Worm (Caenorhabditis elegans): Measurements from ENCODE around the gene H32C10.1.
A peak's percentile ranks its signal among the peaks of the same experiment; 100 is the strongest.

H32C10.1 gene

DNA sequence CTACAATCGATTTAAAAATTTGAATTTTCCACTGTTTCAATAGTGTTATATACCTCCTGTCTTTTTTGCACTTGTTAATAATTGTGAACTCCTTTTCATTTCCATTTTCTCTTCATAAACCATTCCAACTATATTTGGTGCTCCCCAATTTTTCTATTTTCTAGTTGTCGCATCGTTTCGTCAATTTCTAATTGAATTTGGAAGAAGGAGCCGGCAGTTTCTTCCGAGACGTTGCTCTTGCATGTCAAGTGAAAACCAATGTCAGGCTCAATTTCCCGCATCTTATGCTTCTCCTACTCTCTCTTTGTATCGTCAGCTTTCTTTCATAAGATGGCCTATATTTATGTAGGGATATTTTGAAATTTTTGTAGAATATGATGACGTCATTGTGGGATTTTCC lies 6.3 kb upstream of the H32C10.1 start:
- TF ChIP-seq him-1 (tag; optimal IDR thresholded peaks at IDR 0.05) = no peak
- no peak for TF ChIP-seq W03F9.2 (tag; optimal IDR thresholded peaks at IDR 0.05)
- TF ChIP-seq dao-5 (tag; optimal IDR thresholded peaks at IDR 0.05) = no peak

DNA sequence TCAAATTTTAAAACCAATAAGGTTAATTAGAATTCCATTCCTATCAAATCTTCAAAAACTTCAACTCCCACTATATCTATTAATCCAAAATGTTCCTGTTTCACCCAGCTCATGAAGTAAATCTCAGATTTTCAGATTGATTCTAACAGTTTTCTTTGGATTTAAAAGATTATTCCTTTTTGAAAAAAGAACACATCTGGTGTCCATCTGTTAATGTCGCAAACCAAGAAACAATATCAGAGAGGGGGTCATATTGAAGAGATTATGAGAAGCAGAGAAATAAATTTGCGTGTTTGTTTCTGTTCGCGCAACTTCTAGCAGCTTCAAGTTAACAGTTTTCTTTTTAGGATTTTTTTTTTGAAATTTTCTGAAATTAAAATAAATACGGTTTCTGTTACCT lies 5.2 kb upstream of the H32C10.1 start:
- TF ChIP-seq W03F9.2 (tag; optimal IDR thresholded peaks at IDR 0.05) (no peak), him-1 (tag; optimal IDR thresholded peaks at IDR 0.05) (no peak), dao-5 (tag; optimal IDR thresholded peaks at IDR 0.05) (no peak)

DNA sequence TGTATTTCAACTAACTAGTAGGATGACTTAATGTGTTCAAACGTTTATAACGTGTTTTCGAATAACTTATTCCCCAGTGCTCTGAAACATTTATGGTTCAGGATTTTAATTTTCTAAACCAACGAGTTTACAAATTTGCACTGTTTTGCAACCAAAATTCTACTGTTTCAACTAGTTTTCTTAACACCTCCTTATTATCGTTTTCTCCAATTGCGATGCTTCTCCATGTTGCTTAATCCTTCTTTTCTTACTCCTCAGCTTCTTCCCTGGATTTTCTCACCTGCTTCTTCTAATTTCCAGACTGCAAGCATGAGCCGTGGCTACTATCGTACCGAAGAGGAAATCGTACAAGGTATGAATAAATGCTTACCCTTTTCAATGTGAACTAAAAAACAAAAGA lies 3.8 kb upstream of the H32C10.1 start, which contains the start of gene lin-33:
Gene lin-33 (plus strand): TSS at position 301 of the 400 bp plus-strand sequence.
- TF ChIP-seq W03F9.2 (tag; optimal IDR thresholded peaks at IDR 0.05) = no peak
- no peak for TF ChIP-seq dao-5 (tag; optimal IDR thresholded peaks at IDR 0.05)
- no peak for TF ChIP-seq him-1 (tag; optimal IDR thresholded peaks at IDR 0.05)

DNA sequence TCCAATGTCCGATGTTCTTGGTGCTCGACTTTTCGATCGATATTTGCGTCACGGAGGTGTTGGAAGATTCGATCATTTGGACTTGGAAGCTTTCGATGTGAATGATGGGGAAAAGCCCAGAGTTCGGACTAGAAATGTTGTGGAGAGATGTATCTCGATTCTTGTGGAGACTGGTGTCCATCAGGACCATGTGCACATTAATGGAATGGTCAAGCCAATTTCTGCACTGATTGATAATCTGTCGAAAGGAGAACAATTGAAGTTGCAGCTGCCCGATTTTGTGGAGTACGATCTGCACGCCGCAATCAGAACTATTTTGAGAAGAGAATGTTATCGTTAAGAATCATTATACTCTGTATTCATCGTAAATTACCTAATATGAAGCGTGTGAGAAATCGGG lies 3.0 kb downstream of the H32C10.1 start:
- TF ChIP-seq W03F9.2 (tag; optimal IDR thresholded peaks at IDR 0.05) (no peak), him-1 (tag; optimal IDR thresholded peaks at IDR 0.05) (no peak), dao-5 (tag; optimal IDR thresholded peaks at IDR 0.05) (no peak)

DNA sequence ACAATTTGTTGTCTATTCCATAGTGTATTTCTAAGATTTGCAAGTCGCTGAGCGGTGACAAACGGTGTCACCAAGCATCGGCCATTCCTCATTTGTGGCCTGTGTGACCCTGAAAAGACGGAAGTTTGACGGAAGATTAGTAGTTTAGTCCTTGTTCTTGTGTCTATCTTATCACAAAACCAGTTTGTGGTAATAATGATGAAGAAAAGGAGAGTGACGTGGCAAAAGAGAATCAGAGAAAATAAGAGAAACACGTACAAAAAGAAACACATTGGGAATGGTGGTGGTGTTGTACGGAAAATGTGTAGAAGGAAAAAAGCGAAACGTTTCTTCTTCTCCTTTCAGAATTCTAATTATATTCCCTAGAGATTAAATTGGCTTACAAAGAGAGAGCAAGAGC lies 5.0 kb downstream of the H32C10.1 start, which contains the start of gene mcu-1:
Gene mcu-1 (minus strand): TSS at position 109 of the 400 bp plus-strand sequence.
- TF ChIP-seq him-1 (tag; optimal IDR thresholded peaks at IDR 0.05) = no peak
- no peak for TF ChIP-seq W03F9.2 (tag; optimal IDR thresholded peaks at IDR 0.05)
- no peak for TF ChIP-seq dao-5 (tag; optimal IDR thresholded peaks at IDR 0.05)

DNA sequence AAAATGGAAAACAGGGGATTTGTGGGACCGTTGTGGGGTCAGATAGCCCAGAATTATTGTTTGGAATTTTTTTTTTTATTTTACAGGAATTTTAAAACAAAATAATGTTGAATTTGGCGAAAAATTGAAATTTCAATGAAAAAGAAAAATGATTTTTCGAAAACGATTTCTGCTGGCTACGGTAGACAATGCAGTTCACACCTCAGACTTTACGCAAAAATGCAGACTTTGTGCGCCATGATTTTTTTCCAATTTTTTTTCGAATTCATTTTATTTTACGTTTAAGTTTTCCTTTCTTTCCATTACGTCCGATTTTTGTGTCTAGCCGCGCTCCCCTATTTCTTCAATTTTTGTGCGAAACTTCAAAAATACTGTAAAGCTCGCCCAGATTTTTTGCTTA lies 5.8 kb downstream of the H32C10.1 start:
- TF ChIP-seq him-1 (tag; optimal IDR thresholded peaks at IDR 0.05) (no peak), dao-5 (tag; optimal IDR thresholded peaks at IDR 0.05) (no peak), W03F9.2 (tag; optimal IDR thresholded peaks at IDR 0.05) (no peak)

DNA sequence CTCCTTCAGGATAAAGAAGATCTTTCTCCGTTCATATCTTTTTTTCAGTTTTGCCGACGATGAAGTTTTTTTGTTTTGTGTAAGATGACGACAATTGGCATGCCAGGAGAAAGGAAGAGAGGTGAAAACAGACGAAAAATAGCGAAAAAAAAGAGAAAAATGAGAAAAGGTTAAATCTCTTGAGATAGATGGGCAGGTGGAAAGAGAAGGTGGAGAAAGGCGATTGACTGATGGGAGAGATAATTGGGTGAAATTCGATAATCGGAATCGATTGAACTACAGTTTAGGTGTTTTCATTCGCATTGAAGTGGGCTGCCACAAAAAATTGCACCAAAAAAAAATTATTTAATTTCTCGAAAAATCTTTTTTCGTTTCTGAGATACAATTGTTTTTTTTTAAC lies 6.5 kb downstream of the H32C10.1 start:
- TF ChIP-seq him-1 (tag; optimal IDR thresholded peaks at IDR 0.05) = no peak
- no peak for TF ChIP-seq dao-5 (tag; optimal IDR thresholded peaks at IDR 0.05)

DNA sequence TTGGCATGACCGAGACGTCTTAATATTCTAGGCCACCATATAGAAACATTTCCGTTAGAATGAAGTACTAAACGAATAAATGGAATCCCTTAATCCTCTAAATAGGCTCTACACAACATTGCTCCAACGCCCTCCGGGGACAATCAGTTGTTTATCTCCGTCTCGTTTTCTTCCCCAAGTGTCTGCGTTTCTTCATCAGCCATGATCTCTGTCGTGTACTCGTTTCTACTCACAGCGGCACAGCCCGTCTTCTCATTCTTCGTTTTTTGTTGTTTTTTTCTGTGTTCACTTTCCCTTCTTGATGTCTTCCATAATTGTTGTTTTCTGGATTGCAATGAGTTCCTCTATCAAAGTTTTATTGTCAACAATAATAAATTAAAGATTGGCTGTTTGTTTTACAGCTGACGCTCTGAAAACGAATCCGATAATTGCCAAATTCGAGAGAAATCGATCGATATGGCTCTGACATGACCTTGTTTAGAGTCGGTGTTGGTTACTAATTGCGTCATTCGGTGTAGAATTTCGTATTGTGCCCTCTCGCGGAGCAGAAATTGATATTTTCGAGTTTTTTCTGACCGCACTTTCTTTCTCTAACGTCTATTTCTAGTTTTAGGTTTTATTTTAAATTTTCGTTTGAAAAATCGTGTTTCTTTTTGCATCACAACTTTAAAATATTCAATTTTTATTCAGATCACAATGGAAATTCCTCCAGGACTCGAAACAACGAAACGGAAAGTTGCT lies 7.3 kb downstream of the H32C10.1 start, which contains the start of gene pfkb-1.2:
Gene pfkb-1.2 (plus strand): TSS at position 691 of the 741 bp plus-strand sequence.
- TF ChIP-seq W03F9.2 (tag; optimal IDR thresholded peaks at IDR 0.05) = no peak
- no peak for TF ChIP-seq dao-5 (tag; optimal IDR thresholded peaks at IDR 0.05)
- TF ChIP-seq him-1 (tag; optimal IDR thresholded peaks at IDR 0.05) = no peak

DNA sequence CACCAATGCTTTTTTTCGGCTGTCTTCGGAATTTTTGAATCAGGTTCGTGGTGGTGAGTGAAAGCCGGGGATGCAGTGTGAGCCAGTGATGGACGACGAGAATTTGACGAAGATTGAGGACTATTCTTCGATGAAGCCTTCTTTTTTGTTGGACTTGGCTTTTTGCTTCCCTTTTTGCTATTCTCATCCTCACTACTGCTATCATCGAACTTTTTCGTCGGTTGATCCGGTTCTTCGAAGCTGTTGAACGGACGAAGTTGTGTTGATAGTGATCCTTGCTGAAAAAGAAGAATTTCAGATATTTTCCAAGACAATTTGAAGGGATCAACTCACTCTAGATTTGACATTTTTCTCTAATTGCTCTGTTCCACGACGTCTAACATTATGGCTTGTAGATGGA lies 10.0 kb downstream of the H32C10.1 start:
- no peak for TF ChIP-seq W03F9.2 (tag; optimal IDR thresholded peaks at IDR 0.05)
- no peak for TF ChIP-seq him-1 (tag; optimal IDR thresholded peaks at IDR 0.05)
- no peak for TF ChIP-seq dao-5 (tag; optimal IDR thresholded peaks at IDR 0.05)

DNA sequence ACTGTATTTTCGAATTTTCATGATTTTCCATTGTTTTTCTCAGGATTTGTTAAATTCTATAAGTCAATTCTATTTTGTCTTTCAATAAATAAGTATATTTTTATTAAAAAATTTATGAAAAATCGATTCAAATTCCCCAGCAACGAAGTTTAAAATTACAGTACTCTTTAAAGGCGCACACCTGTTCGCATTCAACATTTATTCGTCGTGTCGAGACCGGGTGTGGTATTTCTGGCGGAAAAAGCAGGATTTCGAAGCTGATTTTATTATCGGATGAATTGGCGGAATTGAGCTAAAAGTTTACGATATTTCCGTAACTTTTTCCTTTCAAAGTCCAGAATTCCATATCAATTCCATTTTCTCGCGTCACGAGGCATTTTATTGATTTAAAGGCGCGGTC lies 11.3 kb downstream of the H32C10.1 start:
- no peak for TF ChIP-seq dao-5 (tag; optimal IDR thresholded peaks at IDR 0.05)
- no peak for TF ChIP-seq him-1 (tag; optimal IDR thresholded peaks at IDR 0.05)
- no peak for TF ChIP-seq W03F9.2 (tag; optimal IDR thresholded peaks at IDR 0.05)

DNA sequence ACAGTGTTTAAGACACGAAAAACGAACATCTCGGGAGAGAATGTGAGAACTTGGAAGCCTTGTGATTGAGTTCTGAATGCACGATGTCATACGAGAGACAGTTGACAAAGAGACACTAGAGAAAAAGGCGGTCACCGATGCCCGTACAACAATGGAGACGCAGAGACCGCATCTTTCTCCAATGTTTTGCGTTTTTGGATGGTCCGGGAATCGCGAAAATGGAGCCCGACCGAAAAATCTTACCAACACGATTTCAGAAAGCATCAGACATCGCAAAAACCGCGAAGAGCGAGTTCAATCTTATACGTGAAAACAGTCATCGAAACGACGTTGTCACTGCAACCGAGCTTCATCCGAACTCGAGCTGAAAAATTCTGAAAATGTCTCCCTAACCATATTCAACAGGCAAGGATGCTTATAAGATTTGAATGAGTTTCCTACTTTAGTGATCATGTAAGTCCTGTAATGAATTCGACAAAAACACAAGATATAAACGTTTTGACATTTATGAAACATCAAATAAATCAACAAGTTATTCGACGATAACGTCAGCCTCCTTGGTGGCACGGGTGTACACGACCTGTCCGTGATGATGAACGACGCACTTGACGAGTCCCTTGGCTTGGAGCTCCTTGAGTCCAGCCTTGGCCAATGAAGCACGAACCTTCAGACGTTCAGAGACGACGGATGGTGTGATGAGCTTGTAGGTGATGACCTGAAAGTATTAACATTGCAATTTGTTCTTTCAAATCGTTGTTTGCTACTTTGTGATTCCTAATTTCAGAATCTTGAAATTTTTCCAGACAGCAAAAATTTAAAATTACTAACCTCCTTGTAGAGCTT lies 12.7 kb downstream of the H32C10.1 start, which contains the start of gene inx-7:
Gene inx-7 (minus strand): TSS at position 37 of the 843 bp plus-strand sequence.
- TF ChIP-seq W03F9.2 (tag; optimal IDR thresholded peaks at IDR 0.05) (peak; percentile 5), him-1 (tag; optimal IDR thresholded peaks at IDR 0.05) (no peak)

DNA sequence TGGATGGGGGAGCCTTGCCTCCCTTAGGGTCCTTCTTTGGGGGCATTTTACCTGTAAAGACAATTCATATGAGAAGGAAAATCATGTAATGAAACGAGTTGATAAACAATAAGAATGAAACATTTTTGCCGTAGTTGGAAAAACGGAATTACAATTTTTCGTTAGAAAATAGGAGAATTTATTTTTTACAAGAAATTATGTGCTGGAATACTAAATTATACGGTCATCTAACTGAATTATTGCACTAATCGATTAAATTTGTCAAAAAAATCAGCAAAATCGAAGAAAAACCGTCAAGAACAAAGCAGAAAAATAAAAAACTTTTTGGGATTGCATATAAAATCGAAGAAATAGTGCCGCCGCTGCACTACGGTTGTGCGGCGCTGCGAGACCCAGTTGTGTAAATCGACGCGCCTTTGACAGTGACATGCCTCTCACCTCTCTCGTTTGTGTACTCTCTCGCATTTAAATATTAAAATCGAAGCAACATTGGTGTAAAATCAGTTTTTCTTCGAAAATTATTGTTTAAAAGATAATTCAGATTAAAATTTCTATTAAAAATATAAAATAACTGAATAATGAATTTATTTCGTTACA lies 13.5 kb downstream of the H32C10.1 start, which contains the start of gene rps-25:
Gene rps-25 (minus strand): TSS at position 51 of the 597 bp plus-strand sequence.
- peak; percentile 7 for TF ChIP-seq him-1 (tag; optimal IDR thresholded peaks at IDR 0.05)
- TF ChIP-seq W03F9.2 (tag; optimal IDR thresholded peaks at IDR 0.05) = peak; percentile 78
- no peak for TF ChIP-seq dao-5 (tag; optimal IDR thresholded peaks at IDR 0.05)

DNA sequence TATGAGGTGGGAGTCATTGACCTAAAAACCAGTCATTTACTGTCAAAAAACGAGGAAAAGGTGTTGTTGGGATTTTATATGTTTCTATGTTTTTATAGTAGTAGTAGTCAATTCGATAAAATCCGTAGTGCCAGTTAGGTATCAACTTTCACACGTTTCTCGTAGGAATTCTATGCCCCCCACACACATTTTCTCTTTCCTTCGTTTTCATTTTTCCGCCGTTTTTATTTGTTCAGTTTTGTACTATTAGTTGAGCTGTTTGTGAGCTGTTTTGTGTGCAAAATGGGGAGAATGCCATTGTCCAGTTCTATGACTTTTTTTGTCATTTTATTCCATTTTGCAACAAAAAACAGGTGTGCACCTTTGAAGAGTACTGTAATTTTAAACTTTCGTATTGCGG lies 14.6 kb downstream of the H32C10.1 start:
- TF ChIP-seq W03F9.2 (tag; optimal IDR thresholded peaks at IDR 0.05) (no peak), him-1 (tag; optimal IDR thresholded peaks at IDR 0.05) (no peak), dao-5 (tag; optimal IDR thresholded peaks at IDR 0.05) (no peak)

DNA sequence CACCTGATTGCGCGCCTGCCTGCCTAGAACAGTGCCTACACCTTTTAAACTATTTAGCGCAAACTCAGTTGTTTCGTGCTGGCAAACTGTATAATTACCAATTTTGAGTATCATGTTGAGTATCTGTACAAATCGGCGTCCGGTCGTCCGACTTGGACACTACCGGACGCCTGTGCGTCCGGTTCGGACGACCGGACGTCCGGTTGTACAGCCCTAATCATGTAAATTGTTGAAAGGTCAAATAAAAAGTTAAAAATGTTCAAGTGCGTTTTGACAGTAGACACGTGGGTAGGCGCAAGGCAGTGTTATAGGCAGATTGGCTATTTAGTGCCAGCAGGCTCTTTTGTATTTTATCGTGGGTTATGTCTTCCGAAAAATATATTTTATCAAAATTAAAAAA lies 15.8 kb downstream of the H32C10.1 start:
- TF ChIP-seq dao-5 (tag; optimal IDR thresholded peaks at IDR 0.05) (no peak), him-1 (tag; optimal IDR thresholded peaks at IDR 0.05) (no peak), W03F9.2 (tag; optimal IDR thresholded peaks at IDR 0.05) (no peak)

Measured in whole organism, L4/young adult.